Worm (Caenorhabditis elegans) whole organism, L1 larva: ENCODE results near the gene phf-34.

Experiments used
- ces-1 ChIP-seq: fragments of 150-350 bp; optimal IDR thresholded peaks from 2 replicates; lab custom pipeline; 2014; ENCODE audit warnings: missing biosample characterization, missing genetic modification reagents, missing genetic modification characterization
- elt-3 ChIP-seq, 6 experiments: fragments of 150-350 bp in 1 of 6; sonication (generic microtip); optimal IDR thresholded peaks; 2 replicates each; lab custom pipeline; 2017 to 2018; ENCODE audit warnings: missing biosample characterization in 6 of 6, missing genetic modification characterization in 6 of 6, inconsistent platforms in 1 of 6
- fkh-10 ChIP-seq: sonication (generic microtip); optimal IDR thresholded peaks from 2 replicates; lab custom pipeline; 2017; ENCODE audit warnings: missing biosample characterization, missing genetic modification reagents, missing genetic modification characterization
- nhr-28 ChIP-seq: fragments of 150-350 bp; optimal IDR thresholded peaks from 2 replicates; lab custom pipeline; 2014; ENCODE audit warnings: missing biosample characterization, missing genetic modification characterization
- snpc-4 ChIP-seq: fragments of 150-350 bp; optimal IDR thresholded peaks from 2 replicates; lab custom pipeline; 2014; ENCODE audit warnings: missing biosample characterization, missing genetic modification characterization
- xbp-1 ChIP-seq: sonication (generic microtip); optimal IDR thresholded peaks from 2 replicates; lab custom pipeline; 2016; ENCODE audit warnings: missing genetic modification characterization, missing compliant biosample characterization

ce11 chrX:9899426-9900131, at the start of gene phf-34:
- TF ChIP-seq elt-3 (tag; optimal IDR thresholded peaks at IDR 0.05; lab: Kevin White, UChicago) (no peak), xbp-1 (peak; percentile 26), ces-1 (GFP tag; lab: Kevin White, UChicago) (no peak), snpc-4 (tag; lab: Kevin White, UChicago) (peak; percentile 32), nhr-28 (no peak), fkh-10 (GFP tag; lab: Kevin White, UChicago) (peak; percentile 54)
